Fruit fly (Drosophila melanogaster) whole organism, embryonic: ENCODE data around the gene CG7139.

ENCODE experiments used
- Antp ChIP-seq: fragments of 200-800 bp; sonication (Bioruptor generic); optimal IDR thresholded peaks from 3 replicates; lab custom pipeline; 2016; ENCODE audit warnings: missing biosample characterization, missing genetic modification characterization
- Atf3 ChIP-seq: fragments of 200-800 bp; sonication (Bioruptor generic); optimal IDR thresholded peaks from 3 replicates; lab custom pipeline; 2016; ENCODE audit warnings: missing biosample characterization, missing genetic modification characterization
- CG14441 ChIP-seq: fragments of 200-800 bp; sonication (Bioruptor generic); IDR thresholded peaks from 2 replicates; pipeline ENCODE4 v1.3.6; 2022; ENCODE audit warnings: missing biosample characterization, missing genetic modification characterization
- CG15601 ChIP-seq: fragments of 200-800 bp; sonication (Bioruptor generic); optimal IDR thresholded peaks from 3 replicates; lab custom pipeline; 2019; ENCODE audit warnings: missing biosample characterization, mild to moderate bottlenecking, missing genetic modification characterization, moderate library complexity
- CG17829 ChIP-seq: fragments of 200-800 bp; optimal IDR thresholded peaks from 2 replicates; lab custom pipeline; 2019; ENCODE audit warnings: missing biosample characterization, mild to moderate bottlenecking, missing genetic modification characterization, moderate library complexity
- CG1832 ChIP-seq: fragments of 200-800 bp; sonication (Bioruptor generic); optimal IDR thresholded peaks from 2 replicates; lab custom pipeline; 2017; ENCODE audit warnings: missing biosample characterization, mild to moderate bottlenecking, missing genetic modification characterization, inconsistent platforms
- CG18599 ChIP-seq: fragments of 200-800 bp; sonication (Bioruptor generic); optimal IDR thresholded peaks from 3 replicates; lab custom pipeline; 2017; ENCODE audit warnings: missing biosample characterization, missing genetic modification characterization, mild to moderate bottlenecking, moderate library complexity, missing genetic modification reagents
- CG18619 ChIP-seq: fragments of 200-800 bp; sonication (Bioruptor generic); optimal IDR thresholded peaks from 3 replicates; lab custom pipeline; 2017; ENCODE audit warnings: missing biosample characterization, mild to moderate bottlenecking, missing genetic modification characterization
- CG34376 ChIP-seq: fragments of 200-800 bp; sonication (Bioruptor generic); optimal IDR thresholded peaks from 2 replicates; lab custom pipeline; 2018; ENCODE audit warnings: missing biosample characterization, mild to moderate bottlenecking, missing genetic modification characterization
- CG42726 ChIP-seq: fragments of 200-800 bp; sonication (Bioruptor generic); IDR thresholded peaks from 2 replicates; pipeline ENCODE4 v1.3.6; 2022; ENCODE audit warnings: missing biosample characterization, missing genetic modification characterization; ENCODE audit not compliant: partially characterized antibody
- CG4730 ChIP-seq: fragments of 200-800 bp; sonication (Bioruptor generic); IDR thresholded peaks from 2 replicates; pipeline ENCODE4 v1.3.6; 2022; ENCODE audit warnings: missing biosample characterization, missing genetic modification characterization
- CG5245 ChIP-seq: fragments of 200-800 bp; sonication (Bioruptor generic); optimal IDR thresholded peaks from 3 replicates; lab custom pipeline; 2016; ENCODE audit warnings: missing biosample characterization, missing genetic modification characterization
- CG6791 ChIP-seq: fragments of 200-800 bp; sonication (Bioruptor generic); IDR thresholded peaks from 3 replicates; pipeline ENCODE4 v1.3.6; 2022; ENCODE audit warnings: missing biosample characterization, missing genetic modification characterization; ENCODE audit not compliant: partially characterized antibody
- CG7839 ChIP-seq: fragments of 200-800 bp; sonication (Bioruptor generic); optimal IDR thresholded peaks from 3 replicates; lab custom pipeline; 2018; ENCODE audit warnings: missing biosample characterization, mild to moderate bottlenecking, missing genetic modification characterization, moderate library complexity
- CG8281 ChIP-seq: fragments of 200-800 bp; sonication (Bioruptor generic); optimal IDR thresholded peaks from 2 replicates; lab custom pipeline; 2018; ENCODE audit warnings: missing biosample characterization, mild to moderate bottlenecking, missing genetic modification characterization, moderate library complexity
- CG8478 ChIP-seq: fragments of >200 bp; optimal IDR thresholded peaks from 2 replicates; lab custom pipeline; 2018
- CTCF ChIP-seq: fragments of 200-800 bp; sonication (Bioruptor generic); optimal IDR thresholded peaks from 2 replicates; lab custom pipeline; 2017; ENCODE audit warnings: missing biosample characterization, mild to moderate bottlenecking, missing genetic modification characterization, moderate library complexity
- CkIIα-i1 ChIP-seq: fragments of 200-800 bp; sonication (Bioruptor generic); IDR thresholded peaks from 2 replicates; pipeline ENCODE4 v1.3.6; 2022; ENCODE audit warnings: missing biosample characterization, missing genetic modification characterization
- ERR ChIP-seq: fragments of 200-800 bp; sonication (Bioruptor generic); optimal IDR thresholded peaks from 2 replicates; lab custom pipeline; 2016; ENCODE audit warnings: missing biosample characterization, missing genetic modification characterization
- H15 ChIP-seq: fragments of 200-800 bp; sonication (Bioruptor generic); IDR thresholded peaks from 3 replicates; pipeline ENCODE4 v1.3.6; 2022; ENCODE audit warnings: missing biosample characterization, missing genetic modification characterization
- Hey ChIP-seq: fragments of 200-800 bp; sonication (Bioruptor generic); optimal IDR thresholded peaks from 3 replicates; lab custom pipeline; 2018; ENCODE audit warnings: missing biosample characterization, mild to moderate bottlenecking, missing genetic modification characterization
- Hmx ChIP-seq: fragments of 200-800 bp; sonication (Bioruptor generic); optimal IDR thresholded peaks from 2 replicates; lab custom pipeline; 2016; ENCODE audit warnings: missing biosample characterization, missing genetic modification characterization
- Max ChIP-seq: fragments of 200-800 bp; sonication (Bioruptor generic); optimal IDR thresholded peaks from 2 replicates; lab custom pipeline; 2016; ENCODE audit warnings: missing biosample characterization, mild to moderate bottlenecking, missing genetic modification characterization
- NK7.1 ChIP-seq: fragments of 200-800 bp; sonication (Bioruptor generic); optimal IDR thresholded peaks from 3 replicates; lab custom pipeline; 2016; ENCODE audit warnings: missing biosample characterization, missing genetic modification characterization
- Nf-YC ChIP-seq: fragments of 200-800 bp; optimal IDR thresholded peaks from 3 replicates; lab custom pipeline; 2019; ENCODE audit warnings: missing biosample characterization, mild to moderate bottlenecking, missing genetic modification characterization, moderate library complexity
- Trl ChIP-seq, 3 experiments: fragments of >200 bp in 2 of 3; fragments of 200-800 bp in 1 of 3; sonication (Bioruptor generic) in 1 of 3; optimal IDR thresholded peaks; 2 replicates in 1 of 3; 3 replicates in 2 of 3; lab custom pipeline; 2016 to 2017; ENCODE audit warnings: missing biosample characterization in 1 of 3, missing genetic modification characterization in 1 of 3
- btn ChIP-seq: fragments of 200-800 bp; sonication (Bioruptor generic); optimal IDR thresholded peaks from 2 replicates; lab custom pipeline; 2016; ENCODE audit warnings: missing biosample characterization, missing genetic modification characterization
- cato ChIP-seq: fragments of 200-800 bp; sonication (Bioruptor generic); optimal IDR thresholded peaks from 2 replicates; lab custom pipeline; 2016; ENCODE audit warnings: missing biosample characterization, missing genetic modification characterization, borderline replicate concordance
- caup ChIP-seq: fragments of 200-800 bp; sonication (Bioruptor generic); optimal IDR thresholded peaks from 3 replicates; lab custom pipeline; 2017; ENCODE audit warnings: missing biosample characterization, mild to moderate bottlenecking, missing genetic modification characterization, moderate library complexity; ENCODE audit not compliant: severe bottlenecking
- dan ChIP-seq: fragments of 200-800 bp; sonication (Bioruptor generic); IDR thresholded peaks from 2 replicates; pipeline ENCODE4 v1.3.6; 2022; ENCODE audit warnings: missing biosample characterization, missing genetic modification characterization
- danr ChIP-seq: fragments of 200-800 bp; sonication (Bioruptor generic); IDR thresholded peaks from 2 replicates; pipeline ENCODE4 v1.3.6; 2022; ENCODE audit warnings: missing biosample characterization, missing genetic modification characterization
- gsb-n ChIP-seq: fragments of 200-800 bp; sonication (Bioruptor generic); optimal IDR thresholded peaks from 3 replicates; lab custom pipeline; 2018; ENCODE audit warnings: missing biosample characterization, mild to moderate bottlenecking, missing genetic modification characterization
- jing ChIP-seq: fragments of 200-800 bp; sonication (Bioruptor generic); optimal IDR thresholded peaks from 2 replicates; lab custom pipeline; 2018; ENCODE audit warnings: missing biosample characterization, mild to moderate bottlenecking, missing genetic modification characterization
- jumu ChIP-seq: fragments of 200-800 bp; sonication (Bioruptor generic); optimal IDR thresholded peaks from 3 replicates; lab custom pipeline; 2016; ENCODE audit warnings: missing biosample characterization, missing genetic modification characterization
- maf-S ChIP-seq: fragments of 200-800 bp; sonication (Bioruptor generic); optimal IDR thresholded peaks from 2 replicates; lab custom pipeline; 2016; ENCODE audit warnings: missing biosample characterization, missing genetic modification characterization
- pan ChIP-seq, 4 experiments: fragments of >200 bp in 3 of 4; fragments of 200-800 bp in 1 of 4; sonication (Bioruptor generic) in 1 of 4; optimal IDR thresholded peaks in 3 of 4; IDR thresholded peaks in 1 of 4; 2 replicates each; pipeline versions ENCODE4 v1.3.6 to Lab custom; 2017 to 2022; ENCODE audit warnings: missing biosample characterization in 2 of 4, missing genetic modification characterization in 2 of 4, mixed read lengths in 1 of 4
- pfk ChIP-seq: fragments of 200-800 bp; sonication (Bioruptor generic); optimal IDR thresholded peaks from 2 replicates; lab custom pipeline; 2018; ENCODE audit warnings: missing biosample characterization, mild to moderate bottlenecking, missing genetic modification characterization, moderate library complexity
- ro ChIP-seq: fragments of 200-800 bp; sonication (Bioruptor generic); IDR thresholded peaks from 2 replicates; pipeline ENCODE4 v1.3.6; 2022; ENCODE audit warnings: missing biosample characterization, missing genetic modification characterization
- schlank ChIP-seq: fragments of 200-800 bp; sonication (Bioruptor generic); optimal IDR thresholded peaks from 2 replicates; lab custom pipeline; 2018; ENCODE audit warnings: missing biosample characterization, mild to moderate bottlenecking, missing genetic modification characterization
- sd ChIP-seq: fragments of 200-800 bp; sonication (Bioruptor generic); optimal IDR thresholded peaks from 3 replicates; lab custom pipeline; 2018; ENCODE audit warnings: missing biosample characterization, mild to moderate bottlenecking, missing genetic modification characterization, moderate library complexity
- seq ChIP-seq: fragments of 200-800 bp; sonication (Bioruptor generic); IDR thresholded peaks from 2 replicates; pipeline ENCODE4 v1.3.6; 2022; ENCODE audit warnings: missing biosample characterization, missing genetic modification characterization
- slp2 ChIP-seq: fragments of 200-800 bp; sonication (Bioruptor generic); optimal IDR thresholded peaks from 2 replicates; lab custom pipeline; 2016; ENCODE audit warnings: missing biosample characterization, missing genetic modification characterization
- stc ChIP-seq: fragments of 200-800 bp; sonication (Bioruptor generic); IDR thresholded peaks from 2 replicates; pipeline ENCODE4 v1.3.6; 2022; ENCODE audit warnings: missing biosample characterization, missing genetic modification characterization
- tup ChIP-seq: fragments of 200-800 bp; sonication (Bioruptor generic); optimal IDR thresholded peaks from 2 replicates; lab custom pipeline; 2016; ENCODE audit warnings: missing biosample characterization, mild to moderate bottlenecking, missing genetic modification characterization, moderate library complexity
- usp ChIP-seq: fragments of >200 bp; optimal IDR thresholded peaks from 2 replicates; lab custom pipeline; 2017; ENCODE audit warnings: missing biosample characterization, missing genetic modification characterization
- vfl ChIP-seq: fragments of 200-800 bp; sonication (Bioruptor generic); optimal IDR thresholded peaks from 2 replicates; lab custom pipeline; 2016; ENCODE audit warnings: missing biosample characterization, missing genetic modification characterization
- z ChIP-seq: fragments of 200-800 bp; sonication (Bioruptor generic); IDR thresholded peaks from 3 replicates; pipeline ENCODE4 v1.3.6; 2022; ENCODE audit warnings: missing biosample characterization, missing genetic modification characterization
- zf30C ChIP-seq: fragments of 200-800 bp; sonication (Bioruptor generic); optimal IDR thresholded peaks from 3 replicates; lab custom pipeline; 2018; ENCODE audit warnings: missing biosample characterization, mild to moderate bottlenecking, missing genetic modification characterization
- zfh2 ChIP-seq: fragments of 200-800 bp; sonication (Bioruptor generic); optimal IDR thresholded peaks from 2 replicates; lab custom pipeline; 2016; ENCODE audit warnings: missing biosample characterization, missing genetic modification characterization

CG7139 gene

dm6 chr3L:22075706-22076398 lies 4.2 kb upstream of the CG7139 start, which contains the start of the genes CG7130 and RpLP0 (continued):
- peak; percentile 88 for TF ChIP-seq CG5245
- peak; percentile 90 for TF ChIP-seq slp2
- peak; percentile 57 for TF ChIP-seq sd
- no peak for TF ChIP-seq dan
- TF ChIP-seq Max (GFP tag; lab: Kevin White, UChicago) = peak; percentile 90
- peak; percentile 80 for TF ChIP-seq jumu (GFP tag; lab: Kevin White, UChicago)
- no peak for TF ChIP-seq pan (optimal IDR thresholded peaks at IDR 0.05; lab: Kevin White, UChicago)
- peak in 1 of 2 experiments; percentile 89 for TF ChIP-seq pan (GFP tag; optimal IDR thresholded peaks at IDR 0.05 in 1 of 2, IDR thresholded peaks at IDR 0.05 in 1 of 2)
- TF ChIP-seq z = 0 out of 3 replicates have a peak, but pooled peaks have one; percentile 18
- TF ChIP-seq stc (GFP tag; lab: Robert Waterston, UW) = peak; percentile 75
- TF ChIP-seq Atf3 (GFP tag; lab: Kevin White, UChicago) = peak; percentile 87
- TF ChIP-seq jing = peak; percentile 71
- peak; percentile 77 for TF ChIP-seq vfl (GFP tag; lab: Kevin White, UChicago)
- no peak; the same call in 1 of the 2 replicates for TF ChIP-seq CG42726
- TF ChIP-seq Nf-YC (tag; lab: Kevin White, UChicago) = peak; percentile 77
- peak; percentile 91 for TF ChIP-seq btn (GFP tag; lab: Kevin White, UChicago)
- TF ChIP-seq CG8478 (lab: Kevin White, UChicago) = no peak
- TF ChIP-seq ERR (GFP tag; lab: Kevin White, UChicago) = peak; percentile 81
- peak; percentile 93 for TF ChIP-seq maf-S (GFP tag; lab: Kevin White, UChicago)
- TF ChIP-seq Trl (optimal IDR thresholded peaks at IDR 0.05; lab: Kevin White, UChicago) = no peak
- TF ChIP-seq Trl (GFP tag; optimal IDR thresholded peaks at IDR 0.05; lab: Kevin White, UChicago) = peak; percentile 95
- peak; percentile 11; the same call in 1 of the 2 replicates for TF ChIP-seq ro (GFP tag; lab: Robert Waterston, UW)
- peak; percentile 90 for TF ChIP-seq gsb-n
- TF ChIP-seq CG17829 (tag; lab: Kevin White, UChicago) = peak; percentile 87
- peak; percentile 97 for TF ChIP-seq CG34376
- TF ChIP-seq pfk (GFP tag; lab: Kevin White, UChicago) = peak; percentile 79
- TF ChIP-seq zf30C = peak; percentile 29
- peak; percentile 93 for TF ChIP-seq CG15601 (tag; lab: Kevin White, UChicago)
- peak; percentile 75 for TF ChIP-seq CG8281
- no peak for TF ChIP-seq Hmx
- TF ChIP-seq H15 (GFP tag; lab: Robert Waterston, UW) = peak; percentile 77
- peak; percentile 83 for TF ChIP-seq seq (GFP tag; lab: Robert Waterston, UW)
- peak; percentile 28; the same call in 1 of the 2 replicates for TF ChIP-seq CG4730 (GFP tag; lab: Robert Waterston, UW)
- TF ChIP-seq CG7839 (tag; lab: Kevin White, UChicago) = peak; percentile 86
- peak; percentile 78 for TF ChIP-seq CG14441 (GFP tag; lab: Robert Waterston, UW)
- TF ChIP-seq cato (GFP tag; lab: Kevin White, UChicago) = peak; percentile 82
- peak; percentile 71 for TF ChIP-seq tup (GFP tag; lab: Kevin White, UChicago)
- TF ChIP-seq schlank (tag; lab: Kevin White, UChicago) = peak; percentile 92
- TF ChIP-seq usp (GFP tag; lab: Kevin White, UChicago) = no peak
- TF ChIP-seq CG1832 (GFP tag; lab: Kevin White, UChicago) = no peak
- 0 out of 2 replicates have a peak, but pooled peaks have one; percentile 13 for TF ChIP-seq danr (GFP tag; lab: Robert Waterston, UW)
- peak; percentile 88 for TF ChIP-seq Hey (tag; lab: Kevin White, UChicago)
- TF ChIP-seq caup (GFP tag; lab: Kevin White, UChicago) = peak; percentile 98
- TF ChIP-seq CkIIα-i1 (GFP tag; lab: Robert Waterston, UW) = no peak
- peak; percentile 86 for TF ChIP-seq zfh2 (GFP tag; lab: Kevin White, UChicago)
- TF ChIP-seq NK7.1 (GFP tag; lab: Kevin White, UChicago) = peak; percentile 94
- TF ChIP-seq CG18619 (GFP tag; lab: Kevin White, UChicago) = peak; percentile 96
- TF ChIP-seq CG6791 (GFP tag; lab: Robert Waterston, UW) = peak; percentile 62; the same call in 2 of the 3 replicates
- peak; percentile 68 for TF ChIP-seq CTCF (GFP tag; lab: Kevin White, UChicago)
- peak; percentile 81 for TF ChIP-seq Antp
- peak; percentile 93 for TF ChIP-seq CG18599 (GFP tag; lab: Kevin White, UChicago)
